Fruit fly (Drosophila melanogaster) whole organism, prepupa: ENCODE measurements around the gene CG9616.
A peak's percentile ranks its signal among the peaks of the same experiment; 100 is the strongest.

Experiments used
- Blimp-1 ChIP-seq: fragments of 200-800 bp; sonication (Bioruptor generic); optimal IDR thresholded peaks from 3 replicates; lab custom pipeline; 2017; ENCODE audit warnings: missing biosample characterization, missing genetic modification characterization, mild to moderate bottlenecking, moderate library complexity, missing genetic modification reagents
- CG11294 ChIP-seq: fragments of 200-800 bp; sonication (Bioruptor generic); IDR thresholded peaks from 2 replicates; pipeline ENCODE4 v1.3.6; 2022; ENCODE audit warnings: missing biosample characterization, missing genetic modification characterization
- CG11762 ChIP-seq: fragments of 200-800 bp; sonication (Bioruptor generic); optimal IDR thresholded peaks from 3 replicates; lab custom pipeline; 2016; ENCODE audit warnings: missing biosample characterization, missing genetic modification characterization; ENCODE audit not compliant: insufficient read depth
- CG15336 ChIP-seq: fragments of 200-800 bp; sonication (Bioruptor generic); IDR thresholded peaks from 2 replicates; pipeline ENCODE4 v1.3.6; 2022; ENCODE audit warnings: missing biosample characterization, missing genetic modification characterization
- CG1621 ChIP-seq: fragments of 200-800 bp; sonication (Bioruptor generic); optimal IDR thresholded peaks from 3 replicates; lab custom pipeline; 2018; ENCODE audit warnings: missing biosample characterization, mild to moderate bottlenecking, missing genetic modification characterization
- CG3032 ChIP-seq: fragments of 200-800 bp; optimal IDR thresholded peaks from 2 replicates; lab custom pipeline; 2019; ENCODE audit warnings: missing biosample characterization, mild to moderate bottlenecking, missing genetic modification characterization, moderate library complexity
- CG31627 ChIP-seq: fragments of 200-800 bp; sonication (Bioruptor generic); optimal IDR thresholded peaks from 3 replicates; lab custom pipeline; 2016; ENCODE audit warnings: missing biosample characterization, missing genetic modification characterization
- CG34406 ChIP-seq: fragments of 200-800 bp; sonication (Bioruptor generic); optimal IDR thresholded peaks from 3 replicates; lab custom pipeline; 2016; ENCODE audit warnings: missing biosample characterization, missing genetic modification characterization
- CG3919 ChIP-seq: fragments of 200-800 bp; sonication (Bioruptor generic); optimal IDR thresholded peaks from 3 replicates; lab custom pipeline; 2016; ENCODE audit warnings: missing biosample characterization, missing genetic modification characterization
- CG4318 ChIP-seq: fragments of 200-800 bp; sonication (Bioruptor generic); optimal IDR thresholded peaks from 3 replicates; lab custom pipeline; 2017; ENCODE audit warnings: missing biosample characterization, mild to moderate bottlenecking, missing genetic modification characterization
- CG6792 ChIP-seq: fragments of 200-800 bp; sonication (Bioruptor generic); optimal IDR thresholded peaks from 3 replicates; lab custom pipeline; 2016; ENCODE audit warnings: missing biosample characterization, missing genetic modification characterization
- CG6808 ChIP-seq: fragments of 200-800 bp; sonication (Bioruptor generic); optimal IDR thresholded peaks from 3 replicates; lab custom pipeline; 2017; ENCODE audit warnings: missing biosample characterization, missing genetic modification characterization, mild to moderate bottlenecking, moderate library complexity, missing genetic modification reagents
- CG6854 ChIP-seq: fragments of 200-800 bp; sonication (Bioruptor generic); optimal IDR thresholded peaks from 2 replicates; lab custom pipeline; 2017; ENCODE audit warnings: missing biosample characterization, mild to moderate bottlenecking, missing genetic modification characterization
- CG7368 ChIP-seq: fragments of 200-800 bp; sonication (Bioruptor generic); optimal IDR thresholded peaks from 3 replicates; lab custom pipeline; 2016; ENCODE audit warnings: missing biosample characterization, missing genetic modification characterization
- CG8119 ChIP-seq: fragments of 200-800 bp; sonication (Bioruptor generic); IDR thresholded peaks from 3 replicates; pipeline ENCODE4 v1.3.6; 2022; ENCODE audit warnings: missing biosample characterization, missing genetic modification characterization
- CG8319 ChIP-seq: fragments of 200-800 bp; sonication (Bioruptor generic); optimal IDR thresholded peaks from 3 replicates; lab custom pipeline; 2016; ENCODE audit warnings: missing biosample characterization, missing genetic modification characterization
- CG8632 ChIP-seq: fragments of 200-800 bp; sonication (Bioruptor generic); optimal IDR thresholded peaks from 3 replicates; lab custom pipeline; 2016; ENCODE audit warnings: missing biosample characterization, missing genetic modification characterization
- CG9139 ChIP-seq: fragments of 200-800 bp; sonication (Bioruptor generic); optimal IDR thresholded peaks from 3 replicates; lab custom pipeline; 2017; ENCODE audit warnings: missing biosample characterization, mild to moderate bottlenecking, missing genetic modification characterization
- Eip75B ChIP-seq: fragments of 200-800 bp; sonication (Bioruptor generic); optimal IDR thresholded peaks from 3 replicates; lab custom pipeline; 2016; ENCODE audit warnings: missing biosample characterization, missing genetic modification characterization
- Eip78C ChIP-seq: fragments of 200-800 bp; sonication (Bioruptor generic); peaks from one replicate; lab custom pipeline; 2016; ENCODE audit warnings: missing biosample characterization, missing genetic modification characterization
- Eip93F ChIP-seq: fragments of 200-800 bp; sonication (Bioruptor generic); optimal IDR thresholded peaks from 2 replicates; lab custom pipeline; 2016; ENCODE audit warnings: missing biosample characterization, mild to moderate bottlenecking, missing genetic modification characterization
- Ets21C ChIP-seq: fragments of 200-800 bp; sonication (Bioruptor generic); optimal IDR thresholded peaks from 3 replicates; lab custom pipeline; 2016; ENCODE audit warnings: missing biosample characterization, missing genetic modification characterization
- Ets96B ChIP-seq: fragments of 200-800 bp; optimal IDR thresholded peaks from 2 replicates; lab custom pipeline; 2019; ENCODE audit warnings: missing biosample characterization, mild to moderate bottlenecking, missing genetic modification characterization, moderate library complexity
- Gug ChIP-seq: fragments of 200-800 bp; sonication (Bioruptor generic); IDR thresholded peaks from 2 replicates; pipeline ENCODE4 v1.3.6; 2022; ENCODE audit warnings: missing biosample characterization, missing genetic modification characterization
- Hr38 ChIP-seq: sonication (Bioruptor generic); optimal IDR thresholded peaks from 2 replicates; lab custom pipeline; 2016; ENCODE audit warnings: missing biosample characterization, missing genetic modification characterization
- Hr4 ChIP-seq: fragments of 200-800 bp; sonication (Bioruptor generic); optimal IDR thresholded peaks from 3 replicates; lab custom pipeline; 2016; ENCODE audit warnings: missing biosample characterization, missing genetic modification characterization
- Lpt ChIP-seq: fragments of 200-800 bp; sonication (Bioruptor generic); optimal IDR thresholded peaks from 3 replicates; lab custom pipeline; 2016; ENCODE audit warnings: missing biosample characterization, missing genetic modification characterization
- Met ChIP-seq: fragments of 200-800 bp; sonication (Bioruptor generic); optimal IDR thresholded peaks from 3 replicates; lab custom pipeline; 2016; ENCODE audit warnings: missing biosample characterization, missing genetic modification characterization
- OdsH ChIP-seq: fragments of 200-800 bp; sonication (Bioruptor generic); optimal IDR thresholded peaks from 3 replicates; lab custom pipeline; 2016; ENCODE audit warnings: missing biosample characterization, missing genetic modification characterization
- Smox ChIP-seq: fragments of 200-800 bp; sonication (Bioruptor generic); optimal IDR thresholded peaks from 3 replicates; lab custom pipeline; 2016; ENCODE audit warnings: missing biosample characterization, missing genetic modification characterization
- Sox14 ChIP-seq: fragments of 200-800 bp; sonication (Bioruptor generic); optimal IDR thresholded peaks from 3 replicates; lab custom pipeline; 2016; ENCODE audit warnings: missing biosample characterization, missing genetic modification characterization
- Sox15 ChIP-seq: fragments of 200-800 bp; sonication (Bioruptor generic); optimal IDR thresholded peaks from 3 replicates; lab custom pipeline; 2016; ENCODE audit warnings: missing biosample characterization, missing genetic modification characterization
- achi ChIP-seq: fragments of 200-800 bp; sonication (Bioruptor generic); optimal IDR thresholded peaks from 3 replicates; lab custom pipeline; 2016; ENCODE audit warnings: missing biosample characterization, missing genetic modification characterization
- cyc ChIP-seq: fragments of 200-800 bp; sonication (Bioruptor generic); optimal IDR thresholded peaks from 3 replicates; lab custom pipeline; 2016; ENCODE audit warnings: missing biosample characterization, missing genetic modification characterization
- dac ChIP-seq: fragments of 200-800 bp; sonication (Bioruptor generic); optimal IDR thresholded peaks from 2 replicates; lab custom pipeline; 2017; ENCODE audit warnings: missing biosample characterization, mild to moderate bottlenecking, missing genetic modification characterization
- dsx ChIP-seq: fragments of 200-800 bp; optimal IDR thresholded peaks from 3 replicates; lab custom pipeline; 2019; ENCODE audit warnings: missing biosample characterization, mild to moderate bottlenecking, missing genetic modification characterization, moderate library complexity; ENCODE audit not compliant: poor library complexity, severe bottlenecking
- eg ChIP-seq: fragments of 200-800 bp; sonication (Bioruptor generic); IDR thresholded peaks from 3 replicates; pipeline ENCODE4 v1.3.6; 2022; ENCODE audit warnings: missing biosample characterization, missing genetic modification characterization
- esn ChIP-seq: fragments of 200-800 bp; sonication (Bioruptor generic); optimal IDR thresholded peaks from 2 replicates; lab custom pipeline; 2016; ENCODE audit warnings: missing biosample characterization, mild to moderate bottlenecking, missing genetic modification characterization, moderate library complexity
- fd59A ChIP-seq: fragments of 200-800 bp; sonication (Bioruptor generic); optimal IDR thresholded peaks from 2 replicates; lab custom pipeline; 2017; ENCODE audit warnings: missing biosample characterization, mild to moderate bottlenecking, missing genetic modification characterization, missing genetic modification reagents
- fd85E ChIP-seq: fragments of 200-800 bp; sonication (Bioruptor generic); optimal IDR thresholded peaks from 3 replicates; lab custom pipeline; 2016; ENCODE audit warnings: missing biosample characterization, missing genetic modification characterization
- fkh ChIP-seq: fragments of 200-800 bp; sonication (Bioruptor generic); optimal IDR thresholded peaks from 3 replicates; lab custom pipeline; 2017; ENCODE audit warnings: missing biosample characterization, mild to moderate bottlenecking, missing genetic modification characterization, moderate library complexity
- lz ChIP-seq: fragments of 200-800 bp; sonication (Bioruptor generic); optimal IDR thresholded peaks from 3 replicates; lab custom pipeline; 2016; ENCODE audit warnings: missing biosample characterization, missing genetic modification characterization
- net ChIP-seq: fragments of 200-800 bp; sonication (Bioruptor generic); optimal IDR thresholded peaks from 3 replicates; lab custom pipeline; 2016; ENCODE audit warnings: missing biosample characterization, missing genetic modification characterization
- salr ChIP-seq, 2 experiments: fragments of 200-800 bp; sonication (Bioruptor generic); optimal IDR thresholded peaks; 3 replicates each; lab custom pipeline; 2016 to 2018; ENCODE audit warnings: missing biosample characterization in 2 of 2, missing genetic modification characterization in 2 of 2, mild to moderate bottlenecking in 1 of 2
- ss ChIP-seq, 2 experiments: fragments of 200-800 bp; sonication (Bioruptor generic); optimal IDR thresholded peaks; 2 replicates in 1 of 2; 3 replicates in 1 of 2; lab custom pipeline; 2017 to 2018; ENCODE audit warnings: mild to moderate bottlenecking in 2 of 2, missing biosample characterization in 2 of 2, missing genetic modification characterization in 2 of 2, moderate library complexity in 1 of 2
- svp ChIP-seq: fragments of 200-800 bp; sonication (Bioruptor generic); peaks from one replicate; lab custom pipeline; 2016; ENCODE audit warnings: missing biosample characterization, missing genetic modification characterization

The CG9616 gene

dm6 chr3R:14291431-14291830 is 46.2 kb upstream of the CG9616 start (continued):
- TF ChIP-seq CG3919 (GFP tag; lab: Kevin White, UChicago) (peak; percentile 83), fd85E (peak; percentile 22), CG8119 (GFP tag; lab: Robert Waterston, UW) (peak; percentile 92), CG4318 (GFP tag; lab: Kevin White, UChicago) (peak; percentile 73), lz (GFP tag; lab: Kevin White, UChicago) (peak; percentile 77), Gug (peak; percentile 49), achi (GFP tag; lab: Kevin White, UChicago) (peak; percentile 79), CG8632 (GFP tag; lab: Kevin White, UChicago) (peak; percentile 75), Met (peak; percentile 88), CG9139 (peak; percentile 70), esn (GFP tag; lab: Kevin White, UChicago) (peak; percentile 89), Eip93F (GFP tag; lab: Kevin White, UChicago) (peak; percentile 41), CG31627 (GFP tag; lab: Kevin White, UChicago) (peak; percentile 69), fkh (GFP tag; lab: Kevin White, UChicago) (no peak), Hr38 (GFP tag; lab: Kevin White, UChicago) (no peak), CG6808 (GFP tag; lab: Kevin White, UChicago) (peak; percentile 90), Lpt (peak; percentile 72), CG34406 (peak; percentile 77), ss (GFP tag; optimal IDR thresholded peaks at IDR 0.05; lab: Kevin White, UChicago) (peak; percentile 74 to 80), Ets96B (peak; percentile 89), Eip75B (peak; percentile 79), net (GFP tag; lab: Kevin White, UChicago) (peak; percentile 82), CG8319 (GFP tag; lab: Kevin White, UChicago) (peak; percentile 51), CG1621 (tag; lab: Kevin White, UChicago) (peak; percentile 76), CG11762 (GFP tag; lab: Kevin White, UChicago) (peak; percentile 73), eg (peak; percentile 87)
- TF ChIP-seq, all 60 proteins: peak for 58

- TF ChIP-seq Eip93F (GFP tag; lab: Kevin White, UChicago) (peak; percentile 64), fd59A (GFP tag; lab: Kevin White, UChicago) (peak; percentile 14), Hr38 (GFP tag; lab: Kevin White, UChicago) (no peak), Sox15 (peak; percentile 17), Sox14 (GFP tag; lab: Kevin White, UChicago) (peak; percentile 39), CG6792 (GFP tag; lab: Kevin White, UChicago) (peak; percentile 32), Smox (GFP tag; lab: Kevin White, UChicago) (peak; percentile 58), dac (GFP tag; lab: Kevin White, UChicago) (peak; percentile 16), Ets21C (GFP tag; lab: Kevin White, UChicago) (peak; percentile 31), CG11294 (no peak), CG15336 (GFP tag; lab: Robert Waterston, UW) (peak; percentile 53), Eip78C (GFP tag; lab: Kevin White, UChicago) (peak; percentile 90), CG3032 (peak; percentile 41), Gug (peak; percentile 33; the same call in 1 of the 2 replicates), CG7368 (GFP tag; lab: Kevin White, UChicago) (no peak), CG34406 (peak; percentile 43), dsx (GFP tag; lab: Kevin White, UChicago) (peak; percentile 6), CG6854 (GFP tag; lab: Kevin White, UChicago) (no peak), esn (GFP tag; lab: Kevin White, UChicago) (peak; percentile 65), CG4318 (GFP tag; lab: Kevin White, UChicago) (peak; percentile 58), eg (0 out of 3 replicates have a peak, but pooled peaks have one; percentile 36), OdsH (GFP tag; lab: Kevin White, UChicago) (peak; percentile 61), salr (GFP tag; optimal IDR thresholded peaks at IDR 0.05; lab: Kevin White, UChicago) (peak in 1 of 2 experiments; percentile 16), cyc (GFP tag; lab: Kevin White, UChicago) (peak; percentile 7), CG8632 (GFP tag; lab: Kevin White, UChicago) (peak; percentile 44), Blimp-1 (GFP tag; lab: Kevin White, UChicago) (peak; percentile 0), achi (GFP tag; lab: Kevin White, UChicago) (peak; percentile 45), CG9139 (no peak), Hr4 (GFP tag; lab: Kevin White, UChicago) (peak; percentile 69), fkh (GFP tag; lab: Kevin White, UChicago) (peak; percentile 45), Ets96B (peak; percentile 57), CG6808 (GFP tag; lab: Kevin White, UChicago) (peak; percentile 34), svp (GFP tag; lab: Kevin White, UChicago) (peak; percentile 79)
Measured at dm6 chr3R:14289958-14290835, 44.9 kb upstream of the CG9616 start.
